Worm (Caenorhabditis elegans) whole organism, L1 larva: ENCODE results near the gene T14B4.19.

Experiments
- ama-1 ChIP-seq: fragments of 150-350 bp; optimal IDR thresholded peaks from 2 replicates; lab custom pipeline; 2014
- hlh-17 ChIP-seq: fragments of 200-800 bp; sonication (Bioruptor generic); optimal IDR thresholded peaks from 2 replicates; lab custom pipeline; 2018; ENCODE audit warnings: missing genetic modification characterization, mild to moderate bottlenecking, missing compliant biosample characterization, moderate library complexity, borderline replicate concordance
- hlh-4 ChIP-seq: sonication (generic microtip); optimal IDR thresholded peaks from 2 replicates; lab custom pipeline; 2016; ENCODE audit warnings: mild to moderate bottlenecking, missing genetic modification characterization, missing compliant biosample characterization
- nhr-11 ChIP-seq: fragments of 150-350 bp; optimal IDR thresholded peaks from 2 replicates; lab custom pipeline; 2014; ENCODE audit warnings: missing biosample characterization, missing genetic modification characterization
- xbp-1 ChIP-seq: sonication (generic microtip); optimal IDR thresholded peaks from 2 replicates; lab custom pipeline; 2016; ENCODE audit warnings: missing genetic modification characterization, missing compliant biosample characterization

- no peak for TF ChIP-seq nhr-11 (tag; lab: Kevin White, UChicago)
- no peak for TF ChIP-seq hlh-17 (GFP tag; lab: Kevin White, UChicago)
- no peak for TF ChIP-seq hlh-4 (tag; lab: Kevin White, UChicago)
- TF ChIP-seq ama-1 (lab: Kevin White, UChicago) = no peak
- TF ChIP-seq xbp-1 (tag; lab: Kevin White, UChicago) = no peak
These were observed 38.2 kb upstream of the T14B4.19 start, which contains the start of gene F41G3.20 for ce11 chrII:6750929-6751328.
